Fruit fly (Drosophila melanogaster) whole organism, wandering third instar larva: Measurements from ENCODE around the gene RpS17.

ENCODE experiments used
- Abd-B ChIP-seq: fragments of >200 bp; optimal IDR thresholded peaks from 2 replicates; lab custom pipeline; 2017; ENCODE audit warnings: missing biosample characterization, missing genetic modification characterization
- CG32264 ChIP-seq: fragments of 200-800 bp; sonication (Bioruptor generic); optimal IDR thresholded peaks from 2 replicates; lab custom pipeline; 2016; ENCODE audit warnings: missing biosample characterization, missing genetic modification characterization
- CG9705 ChIP-seq: fragments of 200-800 bp; sonication (Bioruptor generic); optimal IDR thresholded peaks from 2 replicates; lab custom pipeline; 2018; ENCODE audit warnings: missing biosample characterization, mild to moderate bottlenecking, missing genetic modification characterization
- CrebA ChIP-seq: fragments of 200-800 bp; sonication (Bioruptor generic); optimal IDR thresholded peaks from 2 replicates; lab custom pipeline; 2016; ENCODE audit warnings: missing biosample characterization, mild to moderate bottlenecking, missing genetic modification characterization, borderline replicate concordance
- Dfd ChIP-seq: fragments of >200 bp; optimal IDR thresholded peaks from 2 replicates; lab custom pipeline; 2017; ENCODE audit warnings: missing biosample characterization, missing genetic modification characterization
- Dif ChIP-seq: fragments of 200-275, 200-300 bp; sonication (Bioruptor generic); optimal IDR thresholded peaks from 2 replicates; lab custom pipeline; 2018; ENCODE audit warnings: missing biosample characterization, missing genetic modification characterization; ENCODE audit not compliant: partially characterized antibody
- GATAd ChIP-seq: sonication (Bioruptor generic); optimal IDR thresholded peaks from 2 replicates; lab custom pipeline; 2016; ENCODE audit warnings: missing biosample characterization, missing genetic modification characterization
- HLH106 ChIP-seq: fragments of 200-800 bp; optimal IDR thresholded peaks from 3 replicates; lab custom pipeline; 2019; ENCODE audit warnings: missing biosample characterization, mild to moderate bottlenecking, missing genetic modification characterization, moderate library complexity
- Hnf4 ChIP-seq: fragments of 200-800 bp; sonication (Bioruptor generic); optimal IDR thresholded peaks from 2 replicates; lab custom pipeline; 2016; ENCODE audit warnings: missing biosample characterization, mild to moderate bottlenecking, missing genetic modification characterization
- Hr78 ChIP-seq: fragments of >200 bp; optimal IDR thresholded peaks from 2 replicates; lab custom pipeline; 2017; ENCODE audit warnings: missing biosample characterization, missing genetic modification characterization
- Hr83 ChIP-seq: fragments of 200-300 bp; sonication (Bioruptor generic); optimal IDR thresholded peaks from 2 replicates; lab custom pipeline; 2016; ENCODE audit warnings: missing biosample characterization, mild to moderate bottlenecking, missing genetic modification characterization, moderate library complexity; ENCODE audit not compliant: poor library complexity, severe bottlenecking
- Jra ChIP-seq: sonication (Bioruptor generic); optimal IDR thresholded peaks from 2 replicates; lab custom pipeline; 2016; ENCODE audit warnings: missing biosample characterization, missing genetic modification characterization
- Mio ChIP-seq: sonication (Bioruptor generic); optimal IDR thresholded peaks from 2 replicates; lab custom pipeline; 2016; ENCODE audit warnings: missing biosample characterization, missing genetic modification characterization
- Myc ChIP-seq: fragments of >200 bp; optimal IDR thresholded peaks from 2 replicates; lab custom pipeline; 2017
- N ChIP-seq: fragments of >200 bp; optimal IDR thresholded peaks from 2 replicates; lab custom pipeline; 2018; ENCODE audit warnings: missing biosample characterization, missing external identifiers, missing genetic modification characterization
- OdsH ChIP-seq: fragments of 200-800 bp; sonication (Bioruptor generic); optimal IDR thresholded peaks from 2 replicates; lab custom pipeline; 2016; ENCODE audit warnings: missing biosample characterization, mild to moderate bottlenecking, missing genetic modification characterization
- Rel ChIP-seq, 2 experiments: fragments of 200-800 bp; sonication (Bioruptor generic) in 1 of 2; optimal IDR thresholded peaks; 2 replicates in 1 of 2; 3 replicates in 1 of 2; lab custom pipeline; 2016 to 2019; ENCODE audit warnings: mild to moderate bottlenecking in 2 of 2, missing biosample characterization in 2 of 2, missing genetic modification characterization in 2 of 2, moderate library complexity in 1 of 2
- Sp1 ChIP-seq: fragments of 200-800 bp; sonication (Bioruptor generic); optimal IDR thresholded peaks from 3 replicates; lab custom pipeline; 2019; ENCODE audit warnings: missing biosample characterization, mild to moderate bottlenecking, missing genetic modification characterization, moderate library complexity
- Vsx2 ChIP-seq: fragments of 200-300, 225-300 bp; sonication (Bioruptor generic); optimal IDR thresholded peaks from 2 replicates; lab custom pipeline; 2018; ENCODE audit warnings: missing biosample characterization, missing genetic modification characterization; ENCODE audit not compliant: partially characterized antibody
- br ChIP-seq: fragments of 200-800 bp; sonication (Bioruptor generic); optimal IDR thresholded peaks from 2 replicates; lab custom pipeline; 2016; ENCODE audit warnings: missing biosample characterization, missing genetic modification characterization
- brk ChIP-seq: fragments of 200-800 bp; sonication (Bioruptor generic); optimal IDR thresholded peaks from 2 replicates; lab custom pipeline; 2016; ENCODE audit warnings: missing biosample characterization, mild to moderate bottlenecking, missing genetic modification characterization
- dl ChIP-seq, 2 experiments: fragments of 175-275, 200-275 bp in 1 of 2; fragments of 200-275 bp in 1 of 2; sonication (Bioruptor generic); optimal IDR thresholded peaks; lab custom pipeline; 2018; ENCODE audit warnings: mild to moderate bottlenecking in 2 of 2, missing biosample characterization in 2 of 2, missing genetic modification characterization in 2 of 2, moderate library complexity in 2 of 2; ENCODE audit not compliant: partially characterized antibody in 2 of 2, insufficient read depth in 1 of 2
- dmrt93B ChIP-seq: fragments of 200-800 bp; sonication (Bioruptor generic); optimal IDR thresholded peaks from 2 replicates; lab custom pipeline; 2018; ENCODE audit warnings: missing biosample characterization, mild to moderate bottlenecking, missing genetic modification characterization
- dsf ChIP-seq: sonication (Bioruptor generic); optimal IDR thresholded peaks from 2 replicates; lab custom pipeline; 2016; ENCODE audit warnings: missing biosample characterization, missing genetic modification characterization, borderline replicate concordance
- ey ChIP-seq: fragments of 200-800 bp; sonication (Bioruptor generic); optimal IDR thresholded peaks from 2 replicates; lab custom pipeline; 2016; ENCODE audit warnings: missing biosample characterization, missing genetic modification characterization
- foxo ChIP-seq, 2 experiments: fragments of 200-800 bp; sonication (Bioruptor generic); optimal IDR thresholded peaks; 2 replicates in 1 of 2; 3 replicates in 1 of 2; lab custom pipeline; 2016 to 2017; ENCODE audit warnings: missing biosample characterization in 2 of 2, missing genetic modification characterization in 2 of 2
- fru ChIP-seq: fragments of 200-800 bp; sonication (Bioruptor generic); optimal IDR thresholded peaks from 3 replicates; lab custom pipeline; 2016; ENCODE audit warnings: missing biosample characterization, mild to moderate bottlenecking, missing genetic modification characterization
- h ChIP-seq: fragments of 200-800 bp; sonication (Bioruptor generic); optimal IDR thresholded peaks from 3 replicates; lab custom pipeline; 2016; ENCODE audit warnings: missing biosample characterization, mild to moderate bottlenecking, missing genetic modification characterization
- jim ChIP-seq: fragments of 175-275, 200-325 bp; sonication (Bioruptor generic); optimal IDR thresholded peaks from 2 replicates; lab custom pipeline; 2016; ENCODE audit warnings: missing biosample characterization, mild to moderate bottlenecking, missing genetic modification characterization
- lola ChIP-seq: fragments of >200 bp; optimal IDR thresholded peaks from 2 replicates; lab custom pipeline; 2017; ENCODE audit warnings: missing biosample characterization, missing genetic modification characterization
- pan ChIP-seq: fragments of >200 bp; optimal IDR thresholded peaks from 2 replicates; lab custom pipeline; 2017
- psq ChIP-seq: fragments of 200-800 bp; sonication (Bioruptor generic); optimal IDR thresholded peaks from 3 replicates; lab custom pipeline; 2017; ENCODE audit warnings: missing biosample characterization, mild to moderate bottlenecking, missing genetic modification characterization, moderate library complexity
- rgr ChIP-seq: fragments of 200-800 bp; sonication (Bioruptor generic); optimal IDR thresholded peaks from 3 replicates; lab custom pipeline; 2016; ENCODE audit warnings: missing biosample characterization, mild to moderate bottlenecking, missing genetic modification characterization
- sage ChIP-seq: fragments of 200-800 bp; sonication (Bioruptor generic); optimal IDR thresholded peaks from 2 replicates; lab custom pipeline; 2016; ENCODE audit warnings: missing biosample characterization, mild to moderate bottlenecking, missing genetic modification characterization
- sv ChIP-seq: fragments of 200-800 bp; sonication (Bioruptor generic); optimal IDR thresholded peaks from 3 replicates; lab custom pipeline; 2016; ENCODE audit warnings: missing biosample characterization, missing genetic modification characterization
- tai ChIP-seq: sonication (Bioruptor generic); optimal IDR thresholded peaks from 2 replicates; lab custom pipeline; 2016; ENCODE audit warnings: missing biosample characterization, missing genetic modification characterization
- usp ChIP-seq: fragments of >200 bp; optimal IDR thresholded peaks from 2 replicates; lab custom pipeline; 2017; ENCODE audit warnings: missing biosample characterization, missing genetic modification characterization
- woc ChIP-seq: sonication (Bioruptor generic); optimal IDR thresholded peaks from 2 replicates; lab custom pipeline; 2016; ENCODE audit warnings: missing biosample characterization, mild to moderate bottlenecking, missing genetic modification characterization

The RpS17 gene

dm6 chr3L:9425838-9426237 lies 3.8 kb downstream of the RpS17 start:
- no peak for TF ChIP-seq Jra

dm6 chr3L:9424528-9424911 lies 5.1 kb downstream of the RpS17 start:
- TF ChIP-seq foxo (GFP tag; optimal IDR thresholded peaks at IDR 0.05; lab: Kevin White, UChicago), result peak in 1 of 2 experiments; percentile 14
- TF ChIP-seq br (GFP tag; lab: Kevin White, UChicago), result no peak
- TF ChIP-seq OdsH (GFP tag; lab: Kevin White, UChicago), result peak; percentile 8
- no peak for TF ChIP-seq Hr78 (GFP tag; lab: Kevin White, UChicago)
- peak; percentile 4 for TF ChIP-seq Sp1 (GFP tag; lab: Kevin White, UChicago)
- peak; percentile 62 for TF ChIP-seq brk (GFP tag; lab: Kevin White, UChicago)
- peak; percentile 8 for TF ChIP-seq sage (GFP tag; lab: Kevin White, UChicago)

dm6 chr3L:9423757-9424527 lies 5.7 kb downstream of the RpS17 start:
- TF ChIP-seq h (GFP tag; lab: Kevin White, UChicago), result no peak
- TF ChIP-seq Rel (GFP tag; optimal IDR thresholded peaks at IDR 0.05; lab: Kevin White, UChicago), result no peak
- TF ChIP-seq Rel (tag; optimal IDR thresholded peaks at IDR 0.05; lab: Kevin White, UChicago), result peak; percentile 76

dm6 chr3L:9422636-9423419 lies 6.8 kb downstream of the RpS17 start, which contains the start of gene aay:
Gene aay, plus strand, starts transcription at chr3L:9423253.
- TF ChIP-seq Abd-B (GFP tag; lab: Kevin White, UChicago) (no peak), Jra (peak; percentile 97), Sp1 (GFP tag; lab: Kevin White, UChicago) (peak; percentile 98), N (GFP tag; lab: Kevin White, UChicago) (no peak), rgr (GFP tag; lab: Kevin White, UChicago) (peak; percentile 99), Mio (GFP tag; lab: Kevin White, UChicago) (peak; percentile 76), Myc (lab: Kevin White, UChicago) (no peak), h (GFP tag; lab: Kevin White, UChicago) (peak; percentile 99), brk (GFP tag; lab: Kevin White, UChicago) (peak; percentile 95), ey (GFP tag; lab: Kevin White, UChicago) (peak; percentile 98), Dif (GFP tag; lab: Kevin White, UChicago) (no peak), HLH106 (peak; percentile 98), OdsH (GFP tag; lab: Kevin White, UChicago) (peak; percentile 98), Hnf4 (GFP tag; lab: Kevin White, UChicago) (peak; percentile 96), Vsx2 (no peak), fru (peak; percentile 99), pan (lab: Kevin White, UChicago) (no peak), GATAd (GFP tag; lab: Kevin White, UChicago) (peak; percentile 90), usp (GFP tag; lab: Kevin White, UChicago) (no peak), dl (GFP tag; optimal IDR thresholded peaks at IDR 0.05; lab: Kevin White, UChicago; ENCODE audit: insufficient read depth in 1 of 2, partially characterized antibody in 2 of 2) (no peak), CG32264 (GFP tag; lab: Kevin White, UChicago) (peak; percentile 98), dmrt93B (GFP tag; lab: Kevin White, UChicago) (peak; percentile 95), sage (GFP tag; lab: Kevin White, UChicago) (peak; percentile 97), CrebA (no peak), tai (GFP tag; lab: Kevin White, UChicago) (peak; percentile 92), psq (peak; percentile 97), CG9705 (GFP tag; lab: Kevin White, UChicago) (peak; percentile 95), woc (GFP tag; lab: Kevin White, UChicago) (peak; percentile 95), Rel (GFP tag; optimal IDR thresholded peaks at IDR 0.05; lab: Kevin White, UChicago) (peak; percentile 96), Rel (tag; optimal IDR thresholded peaks at IDR 0.05; lab: Kevin White, UChicago) (peak; percentile 82), Hr83 (GFP tag; lab: Kevin White, UChicago) (no peak), dsf (GFP tag; lab: Kevin White, UChicago) (peak; percentile 93), foxo (GFP tag; optimal IDR thresholded peaks at IDR 0.05; lab: Kevin White, UChicago) (peak; percentile 94 to 99), br (GFP tag; lab: Kevin White, UChicago) (peak; percentile 99), jim (GFP tag; lab: Kevin White, UChicago) (no peak), Hr78 (GFP tag; lab: Kevin White, UChicago) (no peak), lola (GFP tag; lab: Kevin White, UChicago) (no peak), sv (GFP tag; lab: Kevin White, UChicago) (peak; percentile 98), Dfd (GFP tag; lab: Kevin White, UChicago) (peak; percentile 94)
- TF ChIP-seq, all 38 proteins: peak for 25
